Worm (Caenorhabditis elegans): ENCODE data around the gene F17C11.2.

DNA sequence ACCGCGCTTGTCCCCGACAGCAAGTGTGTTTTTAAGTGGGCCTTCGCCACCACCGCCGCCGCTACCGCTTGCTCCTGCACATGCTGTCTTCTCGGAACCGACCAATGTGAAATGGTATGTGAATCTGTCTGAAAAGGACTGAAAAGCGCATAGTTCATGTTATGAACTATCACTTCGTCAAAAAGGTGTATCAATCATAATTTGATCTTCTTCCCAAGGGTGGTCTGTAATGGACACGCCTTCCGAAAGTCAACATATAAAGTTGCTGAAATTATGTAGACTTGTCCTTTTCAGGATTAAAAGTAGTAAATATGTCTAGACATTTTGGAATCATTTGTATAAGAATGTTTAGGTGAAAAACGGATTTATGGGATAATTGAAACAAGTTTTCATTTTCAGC, 5.9 kb upstream of the F17C11.2 start, which contains the start of gene zip-9:
- TF ChIP-seq pqm-1 (tag; optimal IDR thresholded peaks at IDR 0.05) (no peak), ama-1 (optimal IDR thresholded peaks at IDR 0.05) (no peak)
